Fruit fly (Drosophila melanogaster): ENCODE measurements around the gene Yp3.

The Yp3 gene

dm6 chrX:13736174-13736482 is 23.2 kb upstream of the Yp3 start, which contains the start of gene g (continued):
- TF ChIP-seq esg (GFP tag; conservative IDR thresholded peaks at IDR 0.05), result no peak
- no peak for TF ChIP-seq hkb (optimal IDR thresholded peaks at IDR 0.05)
- TF ChIP-seq hkb (GFP tag; IDR thresholded peaks at IDR 0.05), result 0 out of 2 replicates have a peak, but pooled peaks have one; percentile 1
- no peak for TF ChIP-seq CG15479 (GFP tag; optimal IDR thresholded peaks at IDR 0.05)
- no peak for TF ChIP-seq zfh2 (GFP tag; optimal IDR thresholded peaks at IDR 0.05)
- TF ChIP-seq dm (GFP tag; optimal IDR thresholded peaks at IDR 0.05), result peak; percentile 37
- TF ChIP-seq Mes4 (GFP tag; optimal IDR thresholded peaks at IDR 0.05), result no peak
- TF ChIP-seq TFAM (GFP tag; optimal IDR thresholded peaks at IDR 0.05), result no peak
- peak; percentile 7 for TF ChIP-seq CG10267 (tag; optimal IDR thresholded peaks at IDR 0.05)
- no peak for TF ChIP-seq CG11456 (GFP tag; IDR thresholded peaks at IDR 0.05)
- TF ChIP-seq chif (GFP tag; optimal IDR thresholded peaks at IDR 0.05), result no peak
- TF ChIP-seq CG12391 (tag; optimal IDR thresholded peaks at IDR 0.05), result no peak
- TF ChIP-seq Ets65A (GFP tag), result peak; percentile 43
- TF ChIP-seq pzg (GFP tag; optimal IDR thresholded peaks at IDR 0.05), result peak; percentile 89
- no peak for TF ChIP-seq az2 (GFP tag; optimal IDR thresholded peaks at IDR 0.05)
- no peak for TF ChIP-seq trem (tag; optimal IDR thresholded peaks at IDR 0.05)
- peak; percentile 96 for TF ChIP-seq Sry-δ (GFP tag; optimal IDR thresholded peaks at IDR 0.05)
- peak; percentile 50 for TF ChIP-seq sens (GFP tag)
- no peak for TF ChIP-seq dati (GFP tag; IDR thresholded peaks at IDR 0.05)
- TF ChIP-seq unc-4 (GFP tag; IDR thresholded peaks at IDR 0.05; ENCODE audit: partially characterized antibody), result peak; percentile 84
- TF ChIP-seq CG8924 (tag; optimal IDR thresholded peaks at IDR 0.05), result no peak
- TF ChIP-seq unpg (GFP tag; optimal IDR thresholded peaks at IDR 0.05), result no peak
- no peak for TF ChIP-seq CG3281 (GFP tag; optimal IDR thresholded peaks at IDR 0.05)
- TF ChIP-seq CG1792 (GFP tag; optimal IDR thresholded peaks at IDR 0.05), result no peak
- TF ChIP-seq stwl (tag; optimal IDR thresholded peaks at IDR 0.05), result peak; percentile 55

- peak; percentile 58 for TF ChIP-seq tna (GFP tag; IDR thresholded peaks at IDR 0.05; ENCODE audit: partially characterized antibody)
- TF ChIP-seq stwl (tag; optimal IDR thresholded peaks at IDR 0.05), result peak; percentile 26
- TF ChIP-seq ewg (GFP tag; optimal IDR thresholded peaks at IDR 0.05), result no peak
- TF ChIP-seq Scr (GFP tag; IDR thresholded peaks at IDR 0.05; ENCODE audit: partially characterized antibody), result peak; percentile 51
- TF ChIP-seq Dref (GFP tag; IDR thresholded peaks at IDR 0.05), result peak; percentile 64
- peak; percentile 60; the same call in 2 of the 3 replicates for TF ChIP-seq HLH4C (GFP tag; IDR thresholded peaks at IDR 0.05; ENCODE audit: partially characterized antibody)
- peak; percentile 52 for TF ChIP-seq CG15479 (GFP tag; optimal IDR thresholded peaks at IDR 0.05)
- no peak for TF ChIP-seq sr (GFP tag; IDR thresholded peaks at IDR 0.05)
- peak; percentile 14; the same call in 1 of the 2 replicates for TF ChIP-seq hbn (GFP tag; IDR thresholded peaks at IDR 0.05; ENCODE audit: partially characterized antibody)
- TF ChIP-seq amos (GFP tag; IDR thresholded peaks at IDR 0.05; ENCODE audit: partially characterized antibody), result peak; percentile 44; the same call in 1 of the 2 replicates
- TF ChIP-seq pzg (GFP tag; optimal IDR thresholded peaks at IDR 0.05), result peak; percentile 38
- TF ChIP-seq dm (GFP tag; optimal IDR thresholded peaks at IDR 0.05), result no peak
- no peak for TF ChIP-seq NC2β (GFP tag; optimal IDR thresholded peaks at IDR 0.05)
- TF ChIP-seq CG10274 (GFP tag; optimal IDR thresholded peaks at IDR 0.05), result no peak
- TF ChIP-seq CG14965 (GFP tag; optimal IDR thresholded peaks at IDR 0.05; ENCODE audit: borderline replicate concordance), result no peak
- TF ChIP-seq eyg (GFP tag; optimal IDR thresholded peaks at IDR 0.05), result no peak
- TF ChIP-seq Dll (GFP tag; IDR thresholded peaks at IDR 0.05; ENCODE audit: partially characterized antibody), result 0 out of 4 replicates have a peak, but pooled peaks have one; percentile 51
- TF ChIP-seq row (GFP tag; IDR thresholded peaks at IDR 0.05), result 0 out of 3 replicates have a peak, but pooled peaks have one; percentile 5
- no peak for TF ChIP-seq Hand (GFP tag; optimal IDR thresholded peaks at IDR 0.05)
- no peak for TF ChIP-seq Mes4 (GFP tag; optimal IDR thresholded peaks at IDR 0.05)
- no peak for TF ChIP-seq chm (GFP tag; IDR thresholded peaks at IDR 0.05)
- 0 out of 2 replicates have a peak, but pooled peaks have one; percentile 26 for TF ChIP-seq unc-4 (GFP tag; IDR thresholded peaks at IDR 0.05; ENCODE audit: partially characterized antibody)
- TF ChIP-seq CG1529 (GFP tag; optimal IDR thresholded peaks at IDR 0.05), result no peak
- TF ChIP-seq cato (GFP tag; optimal IDR thresholded peaks at IDR 0.05; ENCODE audit: borderline replicate concordance), result no peak
- peak; percentile 47; the same call in 1 of the 3 replicates for TF ChIP-seq CG16813 (GFP tag; IDR thresholded peaks at IDR 0.05; ENCODE audit: partially characterized antibody)
- peak; percentile 60; the same call in 1 of the 2 replicates for TF ChIP-seq bbx (GFP tag; IDR thresholded peaks at IDR 0.05; ENCODE audit: partially characterized antibody)
- TF ChIP-seq CG7839 (tag; optimal IDR thresholded peaks at IDR 0.05), result no peak
- no peak for TF ChIP-seq HmgD (GFP tag; optimal IDR thresholded peaks at IDR 0.05)
- TF ChIP-seq eve (GFP tag; optimal IDR thresholded peaks at IDR 0.05), result no peak
- no peak for TF ChIP-seq CG12299 (tag; optimal IDR thresholded peaks at IDR 0.05)
These were observed 21.4 kb upstream of the Yp3 start, which contains the start of gene CG11134 for dm6 chrX:13737939-13738338. Gene CG11134 (plus strand): TSS chrX:13737942.
